Fruit fly (Drosophila melanogaster): Measurements from ENCODE around the gene Glut3.
A peak's percentile ranks its signal among the peaks of the same experiment; 100 is the strongest.

DNA sequence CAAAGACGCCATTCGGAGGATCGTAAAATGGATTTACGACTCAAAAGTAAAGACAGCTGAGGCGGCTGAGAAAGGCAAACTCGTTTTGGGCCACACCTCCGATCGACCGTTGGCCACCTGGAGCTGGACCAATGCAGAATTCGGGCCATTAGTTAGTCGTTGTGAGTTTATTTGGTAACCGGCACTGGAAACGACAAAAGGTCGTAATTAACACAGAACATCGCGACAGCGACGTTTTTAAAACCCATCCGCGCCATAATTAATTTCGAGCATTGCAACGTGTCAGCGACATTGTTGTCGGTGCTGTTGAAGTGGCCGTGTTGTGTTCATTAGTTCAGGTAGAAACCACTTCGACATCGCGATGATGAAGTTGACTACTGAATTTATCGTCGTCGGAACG lies 9.7 kb downstream of the Glut3 start:
- TF ChIP-seq CG8478 (optimal IDR thresholded peaks at IDR 0.05) (no peak), CTCF (optimal IDR thresholded peaks at IDR 0.05) (peak; percentile 41 to 58)
